Worm (Caenorhabditis elegans): Measurements from ENCODE around the gene ckb-4.

ce11 chrV:2155232-2155631 is 46.0 kb upstream of the ckb-4 start, which contains the start of gene srbc-21:
- no peak for TF ChIP-seq ceh-9 (tag; optimal IDR thresholded peaks at IDR 0.05)
- TF ChIP-seq rnt-1 (tag; optimal IDR thresholded peaks at IDR 0.05), result no peak
- no peak for TF ChIP-seq dve-1 (tag; optimal IDR thresholded peaks at IDR 0.05)
- no peak for TF ChIP-seq hlh-30 (tag; optimal IDR thresholded peaks at IDR 0.05; ENCODE audit: insufficient read depth)
- TF ChIP-seq pag-3 (tag; optimal IDR thresholded peaks at IDR 0.05; ENCODE audit: borderline replicate concordance), result no peak
- no peak for TF ChIP-seq pha-4 (tag; optimal IDR thresholded peaks at IDR 0.05)
- no peak for TF ChIP-seq sox-2 (GFP tag; IDR thresholded peaks at IDR 0.05)
- TF ChIP-seq odd-2 (tag; optimal IDR thresholded peaks at IDR 0.05), result no peak
- no peak for TF ChIP-seq gmeb-2 (tag; optimal IDR thresholded peaks at IDR 0.05)
- no peak for TF ChIP-seq nhr-11 (tag; optimal IDR thresholded peaks at IDR 0.05)

All from whole organism, late embryonic.